Fruit fly (Drosophila melanogaster): ENCODE results near the gene CG15362.

DNA sequence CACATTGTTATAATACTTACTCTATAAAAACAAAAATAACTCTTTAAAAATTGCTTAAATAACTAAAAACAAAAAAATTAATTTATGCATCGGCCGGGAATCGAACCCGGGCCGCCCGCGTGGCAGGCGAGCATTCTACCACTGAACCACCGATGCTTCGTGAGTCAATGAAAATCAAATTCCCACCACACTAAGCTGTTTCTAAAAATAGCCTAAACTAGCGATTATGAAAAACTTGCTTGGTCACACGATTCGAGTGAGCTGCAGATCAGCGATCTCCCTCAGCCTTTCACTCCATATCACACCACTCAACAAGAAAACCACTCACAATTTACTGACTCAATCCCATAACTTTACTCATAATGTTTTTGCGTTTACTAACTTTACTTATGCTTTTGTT lies 43.0 kb upstream of the CG15362 start:
- TF ChIP-seq fd96Ca (GFP tag; IDR thresholded peaks at IDR 0.05): no peak
- no peak for TF ChIP-seq gl (tag; optimal IDR thresholded peaks at IDR 0.05)
- TF ChIP-seq CG8301 (tag; optimal IDR thresholded peaks at IDR 0.05): no peak
- no peak for TF ChIP-seq CG8159 (tag; optimal IDR thresholded peaks at IDR 0.05)
- no peak for TF ChIP-seq CG14655 (GFP tag; optimal IDR thresholded peaks at IDR 0.05)
- no peak for TF ChIP-seq CG9948 (tag; optimal IDR thresholded peaks at IDR 0.05)
- TF ChIP-seq Ets98B (GFP tag; IDR thresholded peaks at IDR 0.05): no peak
- no peak for TF ChIP-seq CG17806 (tag; optimal IDR thresholded peaks at IDR 0.05)
- no peak for TF ChIP-seq EcR (GFP tag; optimal IDR thresholded peaks at IDR 0.05)
- no peak for TF ChIP-seq D1 (tag; optimal IDR thresholded peaks at IDR 0.05)
- no peak for TF ChIP-seq CG4496 (GFP tag; IDR thresholded peaks at IDR 0.05)

Data from whole organism, pupa.